Fruit fly (Drosophila melanogaster) whole organism, wandering third instar larva: ENCODE results near the gene CG43844.

Source experiments
- CG32264 ChIP-seq: fragments of 200-800 bp; sonication (Bioruptor generic); optimal IDR thresholded peaks from 2 replicates; lab custom pipeline; 2016; ENCODE audit warnings: missing biosample characterization, missing genetic modification characterization
- CG9705 ChIP-seq: fragments of 200-800 bp; sonication (Bioruptor generic); optimal IDR thresholded peaks from 2 replicates; lab custom pipeline; 2018; ENCODE audit warnings: missing biosample characterization, mild to moderate bottlenecking, missing genetic modification characterization
- Dif ChIP-seq: fragments of 200-275, 200-300 bp; sonication (Bioruptor generic); optimal IDR thresholded peaks from 2 replicates; lab custom pipeline; 2018; ENCODE audit warnings: missing biosample characterization, missing genetic modification characterization; ENCODE audit not compliant: partially characterized antibody
- GATAd ChIP-seq: sonication (Bioruptor generic); optimal IDR thresholded peaks from 2 replicates; lab custom pipeline; 2016; ENCODE audit warnings: missing biosample characterization, missing genetic modification characterization
- HLH106 ChIP-seq: fragments of 200-800 bp; optimal IDR thresholded peaks from 3 replicates; lab custom pipeline; 2019; ENCODE audit warnings: missing biosample characterization, mild to moderate bottlenecking, missing genetic modification characterization, moderate library complexity
- Hnf4 ChIP-seq: fragments of 200-800 bp; sonication (Bioruptor generic); optimal IDR thresholded peaks from 2 replicates; lab custom pipeline; 2016; ENCODE audit warnings: missing biosample characterization, mild to moderate bottlenecking, missing genetic modification characterization
- Jra ChIP-seq: sonication (Bioruptor generic); optimal IDR thresholded peaks from 2 replicates; lab custom pipeline; 2016; ENCODE audit warnings: missing biosample characterization, missing genetic modification characterization
- Myc ChIP-seq: fragments of >200 bp; optimal IDR thresholded peaks from 2 replicates; lab custom pipeline; 2017
- N ChIP-seq: fragments of >200 bp; optimal IDR thresholded peaks from 2 replicates; lab custom pipeline; 2018; ENCODE audit warnings: missing biosample characterization, missing external identifiers, missing genetic modification characterization
- OdsH ChIP-seq: fragments of 200-800 bp; sonication (Bioruptor generic); optimal IDR thresholded peaks from 2 replicates; lab custom pipeline; 2016; ENCODE audit warnings: missing biosample characterization, mild to moderate bottlenecking, missing genetic modification characterization
- Rel ChIP-seq, 2 experiments: fragments of 200-800 bp; sonication (Bioruptor generic) in 1 of 2; optimal IDR thresholded peaks; 2 replicates in 1 of 2; 3 replicates in 1 of 2; lab custom pipeline; 2016 to 2019; ENCODE audit warnings: mild to moderate bottlenecking in 2 of 2, missing biosample characterization in 2 of 2, missing genetic modification characterization in 2 of 2, moderate library complexity in 1 of 2
- Sp1 ChIP-seq: fragments of 200-800 bp; sonication (Bioruptor generic); optimal IDR thresholded peaks from 3 replicates; lab custom pipeline; 2019; ENCODE audit warnings: missing biosample characterization, mild to moderate bottlenecking, missing genetic modification characterization, moderate library complexity
- br ChIP-seq: fragments of 200-800 bp; sonication (Bioruptor generic); optimal IDR thresholded peaks from 2 replicates; lab custom pipeline; 2016; ENCODE audit warnings: missing biosample characterization, missing genetic modification characterization
- brk ChIP-seq: fragments of 200-800 bp; sonication (Bioruptor generic); optimal IDR thresholded peaks from 2 replicates; lab custom pipeline; 2016; ENCODE audit warnings: missing biosample characterization, mild to moderate bottlenecking, missing genetic modification characterization
- dl ChIP-seq, 2 experiments: fragments of 175-275, 200-275 bp in 1 of 2; fragments of 200-275 bp in 1 of 2; sonication (Bioruptor generic); optimal IDR thresholded peaks; lab custom pipeline; 2018; ENCODE audit warnings: mild to moderate bottlenecking in 2 of 2, missing biosample characterization in 2 of 2, missing genetic modification characterization in 2 of 2, moderate library complexity in 2 of 2; ENCODE audit not compliant: partially characterized antibody in 2 of 2, insufficient read depth in 1 of 2
- dsf ChIP-seq: sonication (Bioruptor generic); optimal IDR thresholded peaks from 2 replicates; lab custom pipeline; 2016; ENCODE audit warnings: missing biosample characterization, missing genetic modification characterization, borderline replicate concordance
- ey ChIP-seq: fragments of 200-800 bp; sonication (Bioruptor generic); optimal IDR thresholded peaks from 2 replicates; lab custom pipeline; 2016; ENCODE audit warnings: missing biosample characterization, missing genetic modification characterization
- foxo ChIP-seq, 2 experiments: fragments of 200-800 bp; sonication (Bioruptor generic); optimal IDR thresholded peaks; 2 replicates in 1 of 2; 3 replicates in 1 of 2; lab custom pipeline; 2016 to 2017; ENCODE audit warnings: missing biosample characterization in 2 of 2, missing genetic modification characterization in 2 of 2
- fru ChIP-seq: fragments of 200-800 bp; sonication (Bioruptor generic); optimal IDR thresholded peaks from 3 replicates; lab custom pipeline; 2016; ENCODE audit warnings: missing biosample characterization, mild to moderate bottlenecking, missing genetic modification characterization
- h ChIP-seq: fragments of 200-800 bp; sonication (Bioruptor generic); optimal IDR thresholded peaks from 3 replicates; lab custom pipeline; 2016; ENCODE audit warnings: missing biosample characterization, mild to moderate bottlenecking, missing genetic modification characterization
- lola ChIP-seq: fragments of >200 bp; optimal IDR thresholded peaks from 2 replicates; lab custom pipeline; 2017; ENCODE audit warnings: missing biosample characterization, missing genetic modification characterization
- psq ChIP-seq: fragments of 200-800 bp; sonication (Bioruptor generic); optimal IDR thresholded peaks from 3 replicates; lab custom pipeline; 2017; ENCODE audit warnings: missing biosample characterization, mild to moderate bottlenecking, missing genetic modification characterization, moderate library complexity
- rgr ChIP-seq: fragments of 200-800 bp; sonication (Bioruptor generic); optimal IDR thresholded peaks from 3 replicates; lab custom pipeline; 2016; ENCODE audit warnings: missing biosample characterization, mild to moderate bottlenecking, missing genetic modification characterization
- sage ChIP-seq: fragments of 200-800 bp; sonication (Bioruptor generic); optimal IDR thresholded peaks from 2 replicates; lab custom pipeline; 2016; ENCODE audit warnings: missing biosample characterization, mild to moderate bottlenecking, missing genetic modification characterization
- sv ChIP-seq: fragments of 200-800 bp; sonication (Bioruptor generic); optimal IDR thresholded peaks from 3 replicates; lab custom pipeline; 2016; ENCODE audit warnings: missing biosample characterization, missing genetic modification characterization
- tai ChIP-seq: sonication (Bioruptor generic); optimal IDR thresholded peaks from 2 replicates; lab custom pipeline; 2016; ENCODE audit warnings: missing biosample characterization, missing genetic modification characterization
- usp ChIP-seq: fragments of >200 bp; optimal IDR thresholded peaks from 2 replicates; lab custom pipeline; 2017; ENCODE audit warnings: missing biosample characterization, missing genetic modification characterization
- woc ChIP-seq: sonication (Bioruptor generic); optimal IDR thresholded peaks from 2 replicates; lab custom pipeline; 2016; ENCODE audit warnings: missing biosample characterization, mild to moderate bottlenecking, missing genetic modification characterization

CG43844 gene

dm6 chr3R:21888696-21889602 lies at the start of gene CG43844:
CG43844 (plus strand) TSS chr3R:21889539.
- TF ChIP-seq Myc (lab: Kevin White, UChicago) (peak; percentile 30), fru (GFP tag; lab: Kevin White, UChicago) (peak; percentile 45), tai (GFP tag; lab: Kevin White, UChicago) (no peak), h (GFP tag; lab: Kevin White, UChicago) (peak; percentile 0), usp (GFP tag; lab: Kevin White, UChicago) (no peak), foxo (GFP tag; optimal IDR thresholded peaks at IDR 0.05; lab: Kevin White, UChicago) (peak in 1 of 2 experiments; percentile 35), dsf (GFP tag; lab: Kevin White, UChicago) (no peak), ey (peak; percentile 6), Jra (GFP tag; lab: Kevin White, UChicago) (no peak), CG32264 (GFP tag; lab: Kevin White, UChicago) (no peak), lola (no peak)

dm6 chr3R:21839636-21840035 lies 49.7 kb upstream of the CG43844 start:
- peak; percentile 32 for TF ChIP-seq rgr (GFP tag; lab: Kevin White, UChicago)
- TF ChIP-seq Hnf4 (GFP tag; lab: Kevin White, UChicago) = peak; percentile 27
- TF ChIP-seq Sp1 = peak; percentile 70
- TF ChIP-seq HLH106 (tag; lab: Kevin White, UChicago) = peak; percentile 64
- peak; percentile 4 for TF ChIP-seq psq (GFP tag; lab: Kevin White, UChicago)
- peak; percentile 19 for TF ChIP-seq OdsH (GFP tag; lab: Kevin White, UChicago)
- no peak for TF ChIP-seq N (GFP tag; lab: Kevin White, UChicago)
- peak in 1 of 2 experiments; percentile 42 for TF ChIP-seq foxo (GFP tag; optimal IDR thresholded peaks at IDR 0.05; lab: Kevin White, UChicago)
- no peak for TF ChIP-seq h (GFP tag; lab: Kevin White, UChicago)

dm6 chr3R:21840432-21840831 lies 48.9 kb upstream of the CG43844 start:
- no peak for TF ChIP-seq CG32264 (GFP tag; lab: Kevin White, UChicago)
- no peak for TF ChIP-seq Dif (GFP tag; lab: Kevin White, UChicago)
- no peak for TF ChIP-seq Rel (GFP tag; optimal IDR thresholded peaks at IDR 0.05; lab: Kevin White, UChicago)
- no peak for TF ChIP-seq Rel (tag; optimal IDR thresholded peaks at IDR 0.05; lab: Kevin White, UChicago)
- TF ChIP-seq sage = no peak
- no peak for TF ChIP-seq GATAd
- TF ChIP-seq fru (GFP tag; lab: Kevin White, UChicago) = no peak
- no peak for TF ChIP-seq brk (GFP tag; lab: Kevin White, UChicago)
- no peak for TF ChIP-seq Sp1
- TF ChIP-seq dsf (GFP tag; lab: Kevin White, UChicago) = no peak
- no peak for TF ChIP-seq CG9705 (GFP tag; lab: Kevin White, UChicago)
- no peak for TF ChIP-seq psq (GFP tag; lab: Kevin White, UChicago)
- no peak for TF ChIP-seq Jra (GFP tag; lab: Kevin White, UChicago)
- no peak for TF ChIP-seq woc (GFP tag; lab: Kevin White, UChicago)
- no peak for TF ChIP-seq tai (GFP tag; lab: Kevin White, UChicago)
- no peak for TF ChIP-seq OdsH (GFP tag; lab: Kevin White, UChicago)
- no peak for TF ChIP-seq sv
- TF ChIP-seq br = no peak
- TF ChIP-seq, all 38 proteins: peak for 0

- TF ChIP-seq Rel (GFP tag; optimal IDR thresholded peaks at IDR 0.05; lab: Kevin White, UChicago) = no peak
- no peak for TF ChIP-seq Rel (tag; optimal IDR thresholded peaks at IDR 0.05; lab: Kevin White, UChicago)
- TF ChIP-seq dl (GFP tag; optimal IDR thresholded peaks at IDR 0.05; lab: Kevin White, UChicago; ENCODE audit: insufficient read depth in 1 of 2, partially characterized antibody in 2 of 2) = no peak
- peak in 1 of 2 experiments; percentile 0 for TF ChIP-seq foxo (GFP tag; optimal IDR thresholded peaks at IDR 0.05; lab: Kevin White, UChicago)
- TF ChIP-seq, all 38 proteins: peak for 1
Measured at dm6 chr3R:21841474-21842376, 47.6 kb upstream of the CG43844 start.
